Fruit fly (Drosophila melanogaster) whole organism, wandering third instar larva: ENCODE measurements around the gene CG6015.

Experiments used
- Abd-B ChIP-seq: fragments of >200 bp; optimal IDR thresholded peaks from 2 replicates; lab custom pipeline; 2017; ENCODE audit warnings: missing biosample characterization, missing genetic modification characterization
- CG32264 ChIP-seq: fragments of 200-800 bp; sonication (Bioruptor generic); optimal IDR thresholded peaks from 2 replicates; lab custom pipeline; 2016; ENCODE audit warnings: missing biosample characterization, missing genetic modification characterization
- CG9705 ChIP-seq: fragments of 200-800 bp; sonication (Bioruptor generic); optimal IDR thresholded peaks from 2 replicates; lab custom pipeline; 2018; ENCODE audit warnings: missing biosample characterization, mild to moderate bottlenecking, missing genetic modification characterization
- CrebA ChIP-seq: fragments of 200-800 bp; sonication (Bioruptor generic); optimal IDR thresholded peaks from 2 replicates; lab custom pipeline; 2016; ENCODE audit warnings: missing biosample characterization, mild to moderate bottlenecking, missing genetic modification characterization, borderline replicate concordance
- Dfd ChIP-seq: fragments of >200 bp; optimal IDR thresholded peaks from 2 replicates; lab custom pipeline; 2017; ENCODE audit warnings: missing biosample characterization, missing genetic modification characterization
- Dif ChIP-seq: fragments of 200-275, 200-300 bp; sonication (Bioruptor generic); optimal IDR thresholded peaks from 2 replicates; lab custom pipeline; 2018; ENCODE audit warnings: missing biosample characterization, missing genetic modification characterization; ENCODE audit not compliant: partially characterized antibody
- GATAd ChIP-seq: sonication (Bioruptor generic); optimal IDR thresholded peaks from 2 replicates; lab custom pipeline; 2016; ENCODE audit warnings: missing biosample characterization, missing genetic modification characterization
- HLH106 ChIP-seq: fragments of 200-800 bp; optimal IDR thresholded peaks from 3 replicates; lab custom pipeline; 2019; ENCODE audit warnings: missing biosample characterization, mild to moderate bottlenecking, missing genetic modification characterization, moderate library complexity
- Hnf4 ChIP-seq: fragments of 200-800 bp; sonication (Bioruptor generic); optimal IDR thresholded peaks from 2 replicates; lab custom pipeline; 2016; ENCODE audit warnings: missing biosample characterization, mild to moderate bottlenecking, missing genetic modification characterization
- Hr78 ChIP-seq: fragments of >200 bp; optimal IDR thresholded peaks from 2 replicates; lab custom pipeline; 2017; ENCODE audit warnings: missing biosample characterization, missing genetic modification characterization
- Hr83 ChIP-seq: fragments of 200-300 bp; sonication (Bioruptor generic); optimal IDR thresholded peaks from 2 replicates; lab custom pipeline; 2016; ENCODE audit warnings: missing biosample characterization, mild to moderate bottlenecking, missing genetic modification characterization, moderate library complexity; ENCODE audit not compliant: poor library complexity, severe bottlenecking
- Jra ChIP-seq: sonication (Bioruptor generic); optimal IDR thresholded peaks from 2 replicates; lab custom pipeline; 2016; ENCODE audit warnings: missing biosample characterization, missing genetic modification characterization
- Mio ChIP-seq: sonication (Bioruptor generic); optimal IDR thresholded peaks from 2 replicates; lab custom pipeline; 2016; ENCODE audit warnings: missing biosample characterization, missing genetic modification characterization
- Myc ChIP-seq: fragments of >200 bp; optimal IDR thresholded peaks from 2 replicates; lab custom pipeline; 2017
- N ChIP-seq: fragments of >200 bp; optimal IDR thresholded peaks from 2 replicates; lab custom pipeline; 2018; ENCODE audit warnings: missing biosample characterization, missing external identifiers, missing genetic modification characterization
- OdsH ChIP-seq: fragments of 200-800 bp; sonication (Bioruptor generic); optimal IDR thresholded peaks from 2 replicates; lab custom pipeline; 2016; ENCODE audit warnings: missing biosample characterization, mild to moderate bottlenecking, missing genetic modification characterization
- Rel ChIP-seq, 2 experiments: fragments of 200-800 bp; sonication (Bioruptor generic) in 1 of 2; optimal IDR thresholded peaks; 2 replicates in 1 of 2; 3 replicates in 1 of 2; lab custom pipeline; 2016 to 2019; ENCODE audit warnings: mild to moderate bottlenecking in 2 of 2, missing biosample characterization in 2 of 2, missing genetic modification characterization in 2 of 2, moderate library complexity in 1 of 2
- Sp1 ChIP-seq: fragments of 200-800 bp; sonication (Bioruptor generic); optimal IDR thresholded peaks from 3 replicates; lab custom pipeline; 2019; ENCODE audit warnings: missing biosample characterization, mild to moderate bottlenecking, missing genetic modification characterization, moderate library complexity
- Vsx2 ChIP-seq: fragments of 200-300, 225-300 bp; sonication (Bioruptor generic); optimal IDR thresholded peaks from 2 replicates; lab custom pipeline; 2018; ENCODE audit warnings: missing biosample characterization, missing genetic modification characterization; ENCODE audit not compliant: partially characterized antibody
- br ChIP-seq: fragments of 200-800 bp; sonication (Bioruptor generic); optimal IDR thresholded peaks from 2 replicates; lab custom pipeline; 2016; ENCODE audit warnings: missing biosample characterization, missing genetic modification characterization
- brk ChIP-seq: fragments of 200-800 bp; sonication (Bioruptor generic); optimal IDR thresholded peaks from 2 replicates; lab custom pipeline; 2016; ENCODE audit warnings: missing biosample characterization, mild to moderate bottlenecking, missing genetic modification characterization
- dl ChIP-seq, 2 experiments: fragments of 175-275, 200-275 bp in 1 of 2; fragments of 200-275 bp in 1 of 2; sonication (Bioruptor generic); optimal IDR thresholded peaks; lab custom pipeline; 2018; ENCODE audit warnings: mild to moderate bottlenecking in 2 of 2, missing biosample characterization in 2 of 2, missing genetic modification characterization in 2 of 2, moderate library complexity in 2 of 2; ENCODE audit not compliant: partially characterized antibody in 2 of 2, insufficient read depth in 1 of 2
- dmrt93B ChIP-seq: fragments of 200-800 bp; sonication (Bioruptor generic); optimal IDR thresholded peaks from 2 replicates; lab custom pipeline; 2018; ENCODE audit warnings: missing biosample characterization, mild to moderate bottlenecking, missing genetic modification characterization
- dsf ChIP-seq: sonication (Bioruptor generic); optimal IDR thresholded peaks from 2 replicates; lab custom pipeline; 2016; ENCODE audit warnings: missing biosample characterization, missing genetic modification characterization, borderline replicate concordance
- ey ChIP-seq: fragments of 200-800 bp; sonication (Bioruptor generic); optimal IDR thresholded peaks from 2 replicates; lab custom pipeline; 2016; ENCODE audit warnings: missing biosample characterization, missing genetic modification characterization
- foxo ChIP-seq, 2 experiments: fragments of 200-800 bp; sonication (Bioruptor generic); optimal IDR thresholded peaks; 2 replicates in 1 of 2; 3 replicates in 1 of 2; lab custom pipeline; 2016 to 2017; ENCODE audit warnings: missing biosample characterization in 2 of 2, missing genetic modification characterization in 2 of 2
- fru ChIP-seq: fragments of 200-800 bp; sonication (Bioruptor generic); optimal IDR thresholded peaks from 3 replicates; lab custom pipeline; 2016; ENCODE audit warnings: missing biosample characterization, mild to moderate bottlenecking, missing genetic modification characterization
- h ChIP-seq: fragments of 200-800 bp; sonication (Bioruptor generic); optimal IDR thresholded peaks from 3 replicates; lab custom pipeline; 2016; ENCODE audit warnings: missing biosample characterization, mild to moderate bottlenecking, missing genetic modification characterization
- jim ChIP-seq: fragments of 175-275, 200-325 bp; sonication (Bioruptor generic); optimal IDR thresholded peaks from 2 replicates; lab custom pipeline; 2016; ENCODE audit warnings: missing biosample characterization, mild to moderate bottlenecking, missing genetic modification characterization
- lola ChIP-seq: fragments of >200 bp; optimal IDR thresholded peaks from 2 replicates; lab custom pipeline; 2017; ENCODE audit warnings: missing biosample characterization, missing genetic modification characterization
- pan ChIP-seq: fragments of >200 bp; optimal IDR thresholded peaks from 2 replicates; lab custom pipeline; 2017
- psq ChIP-seq: fragments of 200-800 bp; sonication (Bioruptor generic); optimal IDR thresholded peaks from 3 replicates; lab custom pipeline; 2017; ENCODE audit warnings: missing biosample characterization, mild to moderate bottlenecking, missing genetic modification characterization, moderate library complexity
- rgr ChIP-seq: fragments of 200-800 bp; sonication (Bioruptor generic); optimal IDR thresholded peaks from 3 replicates; lab custom pipeline; 2016; ENCODE audit warnings: missing biosample characterization, mild to moderate bottlenecking, missing genetic modification characterization
- sage ChIP-seq: fragments of 200-800 bp; sonication (Bioruptor generic); optimal IDR thresholded peaks from 2 replicates; lab custom pipeline; 2016; ENCODE audit warnings: missing biosample characterization, mild to moderate bottlenecking, missing genetic modification characterization
- sv ChIP-seq: fragments of 200-800 bp; sonication (Bioruptor generic); optimal IDR thresholded peaks from 3 replicates; lab custom pipeline; 2016; ENCODE audit warnings: missing biosample characterization, missing genetic modification characterization
- tai ChIP-seq: sonication (Bioruptor generic); optimal IDR thresholded peaks from 2 replicates; lab custom pipeline; 2016; ENCODE audit warnings: missing biosample characterization, missing genetic modification characterization
- usp ChIP-seq: fragments of >200 bp; optimal IDR thresholded peaks from 2 replicates; lab custom pipeline; 2017; ENCODE audit warnings: missing biosample characterization, missing genetic modification characterization
- woc ChIP-seq: sonication (Bioruptor generic); optimal IDR thresholded peaks from 2 replicates; lab custom pipeline; 2016; ENCODE audit warnings: missing biosample characterization, mild to moderate bottlenecking, missing genetic modification characterization

CG6015 gene

DNA sequence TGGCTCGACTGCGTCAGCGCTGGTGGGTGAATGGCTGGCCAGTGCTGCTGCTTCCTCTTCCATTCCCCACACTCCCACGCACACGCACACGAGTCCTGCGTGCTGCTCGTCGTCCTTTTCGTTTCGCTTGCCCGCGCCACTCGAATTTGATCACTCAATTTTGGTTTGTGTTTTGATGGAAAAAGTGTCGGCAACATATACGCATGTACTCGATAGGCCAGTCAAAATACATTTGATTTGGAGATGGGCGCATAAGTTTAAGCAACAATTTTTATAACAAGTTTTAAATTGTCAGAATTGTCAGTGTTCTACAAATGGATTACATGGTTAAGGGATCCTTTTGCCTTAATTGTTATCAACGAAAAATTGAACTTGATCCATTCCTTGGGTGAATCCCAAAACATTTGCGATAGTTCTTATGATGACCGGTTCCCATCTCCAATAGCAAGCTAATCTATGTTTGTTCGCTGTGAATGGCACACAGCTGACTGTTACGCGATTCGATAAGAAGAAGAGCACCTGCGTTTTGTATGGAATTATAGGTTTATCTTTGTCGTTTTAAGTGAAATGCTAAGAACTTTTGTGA lies 11.0 kb downstream of the CG6015 start, which contains the start of the genes Mitofilin and mRpL35:
TSS of gene Mitofilin (minus strand) at position 295 of the 586 bp plus-strand sequence.
TSS of gene mRpL35 (plus strand) at position 487 of the 586 bp plus-strand sequence.
- TF ChIP-seq pan (lab: Kevin White, UChicago) (no peak), Dif (GFP tag; lab: Kevin White, UChicago) (no peak), dl (GFP tag; optimal IDR thresholded peaks at IDR 0.05; lab: Kevin White, UChicago; ENCODE audit: insufficient read depth in 1 of 2, partially characterized antibody in 2 of 2) (no peak), Vsx2 (GFP tag; lab: Kevin White, UChicago) (no peak), ey (GFP tag; lab: Kevin White, UChicago) (peak; percentile 62), dsf (GFP tag; lab: Kevin White, UChicago) (peak; percentile 33), Dfd (GFP tag; lab: Kevin White, UChicago) (no peak), Jra (GFP tag; lab: Kevin White, UChicago) (peak; percentile 18), sage (GFP tag; lab: Kevin White, UChicago) (no peak), Hnf4 (no peak), brk (GFP tag; lab: Kevin White, UChicago) (no peak), Mio (GFP tag; lab: Kevin White, UChicago) (no peak), OdsH (peak; percentile 48), Hr78 (GFP tag; lab: Kevin White, UChicago) (no peak), Myc (lab: Kevin White, UChicago) (peak; percentile 78), CG32264 (GFP tag; lab: Kevin White, UChicago) (no peak), woc (GFP tag; lab: Kevin White, UChicago) (peak; percentile 88), Sp1 (peak; percentile 14), CrebA (GFP tag; lab: Kevin White, UChicago) (no peak), h (GFP tag; lab: Kevin White, UChicago) (peak; percentile 51), rgr (GFP tag; lab: Kevin White, UChicago) (peak; percentile 37), fru (GFP tag; lab: Kevin White, UChicago) (peak; percentile 53), GATAd (GFP tag; lab: Kevin White, UChicago) (no peak), br (peak; percentile 16), CG9705 (GFP tag; lab: Kevin White, UChicago) (peak; percentile 4), lola (GFP tag; lab: Kevin White, UChicago) (no peak), Rel (GFP tag; optimal IDR thresholded peaks at IDR 0.05; lab: Kevin White, UChicago) (no peak), Rel (tag; optimal IDR thresholded peaks at IDR 0.05; lab: Kevin White, UChicago) (peak; percentile 97), N (GFP tag; lab: Kevin White, UChicago) (no peak), HLH106 (tag; lab: Kevin White, UChicago) (peak; percentile 56), foxo (GFP tag; optimal IDR thresholded peaks at IDR 0.05; lab: Kevin White, UChicago) (peak in 1 of 2 experiments; percentile 58), usp (GFP tag; lab: Kevin White, UChicago) (no peak), sv (GFP tag; lab: Kevin White, UChicago) (no peak), psq (GFP tag; lab: Kevin White, UChicago) (peak; percentile 46), Hr83 (peak; percentile 44), jim (no peak), dmrt93B (GFP tag; lab: Kevin White, UChicago) (no peak), Abd-B (GFP tag; lab: Kevin White, UChicago) (no peak), tai (GFP tag; lab: Kevin White, UChicago) (no peak)

DNA sequence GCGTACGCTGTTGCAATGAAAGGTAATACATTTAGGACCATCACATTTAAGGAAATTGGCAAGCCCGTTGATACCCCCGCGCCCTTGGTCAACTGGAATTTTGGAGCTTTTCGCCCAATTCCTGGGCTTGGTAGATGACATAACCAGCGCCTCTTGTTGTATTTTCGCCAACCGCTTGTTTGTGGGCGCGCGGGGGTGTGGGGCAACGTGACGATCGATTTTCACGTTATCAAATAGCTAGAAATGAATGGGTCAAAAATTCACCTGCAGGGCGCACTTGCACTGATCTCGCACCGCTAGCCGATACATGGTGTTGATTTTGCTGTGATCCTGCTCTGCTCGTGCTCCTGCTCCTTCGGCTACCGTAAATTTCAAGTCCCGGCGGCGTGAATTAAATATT lies 11.5 kb downstream of the CG6015 start:
- TF ChIP-seq Rel (GFP tag; optimal IDR thresholded peaks at IDR 0.05; lab: Kevin White, UChicago) (no peak), Rel (tag; optimal IDR thresholded peaks at IDR 0.05; lab: Kevin White, UChicago) (no peak), CG32264 (GFP tag; lab: Kevin White, UChicago) (no peak), HLH106 (tag; lab: Kevin White, UChicago) (no peak), foxo (GFP tag; optimal IDR thresholded peaks at IDR 0.05; lab: Kevin White, UChicago) (no peak), N (GFP tag; lab: Kevin White, UChicago) (no peak), Dif (GFP tag; lab: Kevin White, UChicago) (no peak), CrebA (GFP tag; lab: Kevin White, UChicago) (no peak), lola (GFP tag; lab: Kevin White, UChicago) (no peak), psq (GFP tag; lab: Kevin White, UChicago) (no peak), Jra (GFP tag; lab: Kevin White, UChicago) (no peak), h (GFP tag; lab: Kevin White, UChicago) (no peak), rgr (GFP tag; lab: Kevin White, UChicago) (no peak), Vsx2 (GFP tag; lab: Kevin White, UChicago) (no peak), brk (GFP tag; lab: Kevin White, UChicago) (no peak), pan (lab: Kevin White, UChicago) (no peak), Myc (lab: Kevin White, UChicago) (no peak), sv (GFP tag; lab: Kevin White, UChicago) (no peak), CG9705 (GFP tag; lab: Kevin White, UChicago) (no peak), jim (no peak), Hnf4 (no peak)
